Worm (Caenorhabditis elegans) whole organism, midembryonic: Measurements from ENCODE around the gene prdx-2.

Experiments used
- T22C8.4 ChIP-seq: fragments of 200-800 bp; sonication (Bioruptor generic); IDR thresholded peaks from 2 replicates; pipeline ENCODE4 v1.3.6; 2022; ENCODE audit warnings: missing genetic modification characterization, missing compliant biosample characterization
- flt-1 ChIP-seq: fragments of 200-800 bp; sonication (Bioruptor generic); IDR thresholded peaks from 2 replicates; pipeline ENCODE4 v1.3.6; 2022; ENCODE audit warnings: missing genetic modification characterization, missing compliant biosample characterization
- klf-2 ChIP-seq: fragments of 200-800 bp; sonication (Bioruptor generic); conservative IDR thresholded peaks from 2 replicates; pipeline ENCODE4 v1.3.6; 2022; ENCODE audit warnings: missing genetic modification reagents, missing genetic modification characterization, missing compliant biosample characterization
- med-1 ChIP-seq: sonication (generic microtip); optimal IDR thresholded peaks from 2 replicates; lab custom pipeline; 2017; ENCODE audit warnings: missing genetic modification characterization, mild to moderate bottlenecking, missing compliant biosample characterization, antibody characterized with exemption, missing genetic modification reagents; ENCODE audit not compliant: insufficient read depth
- ref-1 ChIP-seq: fragments of 200-800 bp; sonication (Bioruptor generic); conservative IDR thresholded peaks from 2 replicates; pipeline ENCODE4 v1.3.6; 2022; ENCODE audit warnings: missing genetic modification reagents, missing genetic modification characterization, missing compliant biosample characterization

ce11 chrII:5335370-5336034 lies 42.5 kb upstream of the prdx-2 start:
- no peak for TF ChIP-seq T22C8.4
- no peak for TF ChIP-seq flt-1 (GFP tag; lab: Robert Waterston, UW)
- TF ChIP-seq ref-1: no peak
- no peak for TF ChIP-seq med-1 (GFP tag; lab: Kevin White, UChicago)
- no peak for TF ChIP-seq klf-2 (GFP tag; lab: Robert Waterston, UW)
